Fruit fly (Drosophila melanogaster): ENCODE data around the gene Nbr.

Nbr gene

dm6 chr2L:21149053-21149452 lies 13.8 kb downstream of the Nbr start (continued):
- TF ChIP-seq CG9817 (tag; optimal IDR thresholded peaks at IDR 0.05), result no peak
- peak; percentile 70 for TF ChIP-seq CG15269 (tag; optimal IDR thresholded peaks at IDR 0.05)
- peak; percentile 53 for TF ChIP-seq ssp (GFP tag; IDR thresholded peaks at IDR 0.05)
- no peak for TF ChIP-seq CG10274 (GFP tag; optimal IDR thresholded peaks at IDR 0.05)
- peak; percentile 19 for TF ChIP-seq CG12769 (tag; optimal IDR thresholded peaks at IDR 0.05)
- TF ChIP-seq CG8290 (GFP tag; optimal IDR thresholded peaks at IDR 0.05), result peak; percentile 56
- TF ChIP-seq CG8290 (tag; optimal IDR thresholded peaks at IDR 0.05), result peak in 1 of 2 experiments; percentile 68
- TF ChIP-seq wor (GFP tag; IDR thresholded peaks at IDR 0.05), result no peak
- TF ChIP-seq hb (GFP tag; IDR thresholded peaks at IDR 0.05; ENCODE audit: partially characterized antibody), result peak; percentile 69; the same call in 2 of the 3 replicates
- TF ChIP-seq toy (GFP tag; IDR thresholded peaks at IDR 0.05), result no peak
- TF ChIP-seq BtbVII (GFP tag; optimal IDR thresholded peaks at IDR 0.05), result no peak
- TF ChIP-seq CG14667 (GFP tag; IDR thresholded peaks at IDR 0.05), result peak; percentile 35; the same call in 1 of the 2 replicates
- TF ChIP-seq Hr39 (optimal IDR thresholded peaks at IDR 0.05), result no peak
- peak; percentile 29 for TF ChIP-seq ewg (GFP tag; optimal IDR thresholded peaks at IDR 0.05)
- TF ChIP-seq CG1233 (GFP tag; optimal IDR thresholded peaks at IDR 0.05), result peak; percentile 27
- TF ChIP-seq Myb (GFP tag; optimal IDR thresholded peaks at IDR 0.05), result no peak
- peak; percentile 12 for TF ChIP-seq MTF-1 (GFP tag; optimal IDR thresholded peaks at IDR 0.05; ENCODE audit: borderline replicate concordance)
- no peak for TF ChIP-seq Adf1 (GFP tag; IDR thresholded peaks at IDR 0.05)
- TF ChIP-seq CG9876 (GFP tag; optimal IDR thresholded peaks at IDR 0.05), result no peak
- TF ChIP-seq scrt (GFP tag; optimal IDR thresholded peaks at IDR 0.05), result peak; percentile 20
- peak; percentile 43; the same call in 1 of the 2 replicates for TF ChIP-seq NFAT (GFP tag; IDR thresholded peaks at IDR 0.05)
- peak; percentile 65 for TF ChIP-seq CG2120 (GFP tag; optimal IDR thresholded peaks at IDR 0.05)
- TF ChIP-seq sima (GFP tag; optimal IDR thresholded peaks at IDR 0.05), result no peak
- TF ChIP-seq CG15601 (tag; optimal IDR thresholded peaks at IDR 0.05), result peak; percentile 29
- peak; percentile 37 for TF ChIP-seq CG13424 (tag; optimal IDR thresholded peaks at IDR 0.05)
- peak; percentile 69 for TF ChIP-seq CG2712 (tag; optimal IDR thresholded peaks at IDR 0.05)
- TF ChIP-seq MBD-R2 (GFP tag; IDR thresholded peaks at IDR 0.05), result peak; percentile 62
- TF ChIP-seq cas (GFP tag; IDR thresholded peaks at IDR 0.05), result no peak
- TF ChIP-seq gem (tag; optimal IDR thresholded peaks at IDR 0.05), result peak; percentile 75
- TF ChIP-seq dan (GFP tag; IDR thresholded peaks at IDR 0.05), result no peak
- no peak for TF ChIP-seq Mrtf (GFP tag; IDR thresholded peaks at IDR 0.05)
- no peak for TF ChIP-seq btn (GFP tag; optimal IDR thresholded peaks at IDR 0.05)
- TF ChIP-seq Nf-YC (tag; optimal IDR thresholded peaks at IDR 0.05), result no peak
- TF ChIP-seq sqz (GFP tag; optimal IDR thresholded peaks at IDR 0.05), result no peak
- peak; percentile 71 for TF ChIP-seq pzg (GFP tag; optimal IDR thresholded peaks at IDR 0.05)
- no peak for TF ChIP-seq Sry-β (GFP tag; optimal IDR thresholded peaks at IDR 0.05)
- 0 out of 2 replicates have a peak, but pooled peaks have one; percentile 24 for TF ChIP-seq inv (GFP tag; IDR thresholded peaks at IDR 0.05; ENCODE audit: partially characterized antibody)
- TF ChIP-seq Nf-YB (GFP tag; optimal IDR thresholded peaks at IDR 0.05), result peak; percentile 26
- TF ChIP-seq Six4 (GFP tag; optimal IDR thresholded peaks at IDR 0.05), result peak; percentile 64
- peak; percentile 72 for TF ChIP-seq BEAF-32 (GFP tag; optimal IDR thresholded peaks at IDR 0.05)
- no peak for TF ChIP-seq salm (tag; optimal IDR thresholded peaks at IDR 0.05)
- TF ChIP-seq CG17328 (GFP tag; IDR thresholded peaks at IDR 0.05), result peak; percentile 66
- no peak for TF ChIP-seq fd64A (GFP tag; optimal IDR thresholded peaks at IDR 0.05)
- TF ChIP-seq CG13287 (GFP tag; IDR thresholded peaks at IDR 0.05; ENCODE audit: partially characterized antibody), result peak; percentile 86
- TF ChIP-seq Ravus (GFP tag; IDR thresholded peaks at IDR 0.05), result no peak
- no peak for TF ChIP-seq Taf1 (GFP tag; IDR thresholded peaks at IDR 0.05)
- TF ChIP-seq klu (GFP tag; IDR thresholded peaks at IDR 0.05), result no peak
- peak; percentile 59; the same call in 1 of the 2 replicates for TF ChIP-seq CG31441 (GFP tag; IDR thresholded peaks at IDR 0.05)
- TF ChIP-seq CG17385 (GFP tag; optimal IDR thresholded peaks at IDR 0.05), result peak; percentile 23
- no peak for TF ChIP-seq ac (GFP tag; optimal IDR thresholded peaks at IDR 0.05)
- no peak for TF ChIP-seq caup (GFP tag; optimal IDR thresholded peaks at IDR 0.05; ENCODE audit: severe bottlenecking)
